Worm (Caenorhabditis elegans) whole organism, L4/young adult: ENCODE measurements around the gene peb-1.

Experiments used
- W03F9.2 ChIP-seq: fragments of 150-350 bp; optimal IDR thresholded peaks from 2 replicates; lab custom pipeline; 2014; ENCODE audit warnings: missing biosample characterization, missing genetic modification characterization
- dao-5 ChIP-seq: sonication (generic microtip); optimal IDR thresholded peaks from 2 replicates; lab custom pipeline; 2016; ENCODE audit warnings: missing genotype, missing genetic modification characterization, moderate library complexity, missing compliant biosample characterization
- him-1 ChIP-seq: sonication (generic microtip); optimal IDR thresholded peaks from 2 replicates; lab custom pipeline; 2016; ENCODE audit warnings: missing genotype, missing genetic modification reagents, missing genetic modification characterization, missing compliant biosample characterization

The peb-1 gene

DNA sequence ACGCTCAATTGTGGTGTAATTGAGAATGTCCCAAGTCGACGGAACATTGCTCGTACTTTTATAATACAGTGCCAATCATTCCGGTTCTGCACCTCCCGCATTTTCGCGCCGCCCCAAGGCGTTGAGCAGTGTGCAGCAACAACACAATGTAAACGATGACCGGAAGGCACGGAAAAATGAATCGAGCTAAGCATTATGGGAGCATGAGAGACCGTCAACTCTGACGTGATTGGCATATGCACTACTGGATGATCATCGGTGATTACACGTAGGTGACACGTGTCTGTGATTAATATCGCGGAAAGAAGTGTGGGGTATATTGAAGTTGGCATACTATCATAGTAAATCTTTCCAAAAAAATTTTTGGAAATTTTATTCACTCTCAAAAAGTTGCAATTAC lies 5.9 kb upstream of the peb-1 start, which contains the start of gene T24C12.4:
TSS of gene T24C12.4 (minus strand) at position 101 of the 400 bp plus-strand sequence.
- TF ChIP-seq him-1 (tag; lab: Kevin White, UChicago) (no peak), dao-5 (no peak), W03F9.2 (tag; lab: Kevin White, UChicago) (no peak)

DNA sequence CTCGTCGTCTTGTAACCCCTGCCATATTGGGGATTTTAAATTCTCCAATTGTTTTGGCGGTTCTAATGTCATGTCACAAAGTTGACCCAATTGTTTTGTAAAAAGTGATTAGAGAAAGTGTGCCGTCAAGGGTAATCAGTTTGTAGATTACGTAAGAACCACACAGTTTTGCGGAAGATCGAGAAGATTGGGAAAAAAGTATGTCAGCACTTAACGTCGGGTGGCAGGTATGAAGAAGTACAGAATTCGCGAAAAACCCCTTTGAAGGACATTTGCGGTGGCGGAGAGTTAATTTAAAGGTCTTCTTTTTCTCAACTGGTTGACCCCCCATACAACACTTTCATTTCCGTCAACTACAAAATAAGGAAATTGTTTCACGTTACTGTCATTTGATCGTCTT lies 2.5 kb upstream of the peb-1 start:
- TF ChIP-seq him-1 (tag; lab: Kevin White, UChicago) (no peak), W03F9.2 (tag; lab: Kevin White, UChicago) (no peak), dao-5 (no peak)

- no peak for TF ChIP-seq dao-5
- no peak for TF ChIP-seq him-1 (tag; lab: Kevin White, UChicago)
- no peak for TF ChIP-seq W03F9.2 (tag; lab: Kevin White, UChicago)
These were observed 687 bp upstream of the peb-1 start for ce11 chrX:2210164-2210563.

ce11 chrX:2212141-2212540 lies 1.3 kb downstream of the peb-1 start:
- TF ChIP-seq dao-5 (no peak), him-1 (tag; lab: Kevin White, UChicago) (no peak), W03F9.2 (tag; lab: Kevin White, UChicago) (no peak)

DNA sequence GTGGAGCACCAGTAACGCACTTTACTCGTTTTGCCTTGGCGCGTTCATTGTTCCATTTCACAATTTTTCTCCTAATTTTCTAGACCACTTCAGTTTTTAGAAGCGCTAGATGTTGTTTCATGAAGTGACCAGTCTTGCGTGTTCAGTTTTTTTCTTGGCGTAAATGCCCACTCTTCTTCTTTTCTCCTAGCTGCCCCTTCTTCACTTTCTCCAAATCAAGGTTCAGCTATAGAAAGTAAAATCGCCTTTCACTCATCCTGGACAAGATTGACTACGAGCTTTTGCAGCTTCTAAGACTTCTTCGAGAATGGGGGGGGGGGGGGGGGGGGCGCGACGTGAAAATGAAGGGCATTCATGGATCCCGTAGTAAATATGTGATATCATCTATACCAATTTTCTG lies 1.9 kb downstream of the peb-1 start:
- no peak for TF ChIP-seq him-1 (tag; lab: Kevin White, UChicago)
- TF ChIP-seq W03F9.2 (tag; lab: Kevin White, UChicago), result no peak
- TF ChIP-seq dao-5, result no peak

- TF ChIP-seq him-1 (tag; lab: Kevin White, UChicago) (no peak), dao-5 (no peak), W03F9.2 (tag; lab: Kevin White, UChicago) (no peak)
These were observed 2.8 kb downstream of the peb-1 start for ce11 chrX:2213400-2214362.

DNA sequence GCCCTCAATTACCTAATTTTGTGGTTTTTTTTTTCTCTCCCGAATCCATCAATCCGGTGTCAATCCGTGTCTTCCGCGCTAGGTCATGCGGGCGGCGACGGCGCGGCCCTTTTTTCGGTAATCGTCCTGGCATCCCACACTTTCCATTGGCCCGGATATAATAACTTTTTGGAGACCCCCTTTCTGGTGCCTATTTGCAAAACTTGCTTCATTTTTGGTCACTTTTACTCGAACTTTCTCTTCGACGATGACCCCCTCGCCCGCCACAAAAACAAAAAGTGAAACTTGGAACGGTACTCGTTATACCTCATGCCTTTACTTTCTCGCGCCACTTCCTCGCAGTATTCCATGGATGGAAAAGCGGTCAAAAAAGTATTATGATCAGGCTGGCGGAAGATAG lies 3.6 kb downstream of the peb-1 start:
- no peak for TF ChIP-seq W03F9.2 (tag; lab: Kevin White, UChicago)
- TF ChIP-seq dao-5, result no peak
- TF ChIP-seq him-1 (tag; lab: Kevin White, UChicago), result no peak

ce11 chrX:2215108-2215507 lies 4.3 kb downstream of the peb-1 start:
- TF ChIP-seq him-1 (tag; lab: Kevin White, UChicago) (no peak), dao-5 (no peak), W03F9.2 (tag; lab: Kevin White, UChicago) (no peak)

DNA sequence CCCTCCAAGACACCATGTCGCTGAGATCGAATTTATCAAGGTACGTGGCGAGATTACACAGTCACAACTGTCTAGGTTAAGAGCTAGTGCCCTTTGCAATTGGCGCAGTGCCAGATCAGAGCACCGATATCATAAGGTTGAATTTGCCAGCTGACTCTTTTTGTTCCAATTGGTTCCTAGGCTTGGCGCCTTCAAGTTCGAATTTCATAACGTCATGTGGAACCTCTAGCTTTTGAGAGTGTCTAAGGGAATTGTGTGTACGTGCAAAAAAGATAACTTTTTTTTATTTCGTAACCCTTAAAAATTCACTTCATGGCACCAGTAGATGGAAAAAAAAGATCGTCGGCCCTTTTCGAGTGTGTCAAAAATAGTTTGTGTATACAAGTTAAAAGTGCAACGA lies 5.4 kb downstream of the peb-1 start:
- TF ChIP-seq dao-5, result no peak
- no peak for TF ChIP-seq him-1 (tag; lab: Kevin White, UChicago)
- TF ChIP-seq W03F9.2 (tag; lab: Kevin White, UChicago), result no peak

DNA sequence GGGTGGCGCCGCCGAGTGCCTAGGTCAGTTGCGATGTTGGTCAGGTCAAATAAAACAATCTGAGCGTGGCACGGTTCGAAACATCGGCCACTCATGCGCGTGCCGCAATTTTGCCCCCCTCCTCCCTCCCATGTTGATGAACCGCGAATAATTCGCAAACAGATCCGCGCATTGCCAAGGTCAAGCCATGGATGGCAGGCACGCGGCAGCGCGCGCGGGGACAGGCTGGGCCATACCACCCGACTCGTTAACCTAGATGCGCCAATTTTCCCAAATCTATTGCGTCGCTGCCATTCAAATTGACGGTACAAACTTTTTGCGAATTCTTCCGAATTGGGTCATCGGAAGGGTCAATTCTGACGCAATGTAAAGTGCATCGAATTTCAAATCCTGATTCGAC lies 5.8 kb downstream of the peb-1 start:
- no peak for TF ChIP-seq W03F9.2 (tag; lab: Kevin White, UChicago)

ce11 chrX:2219006-2219405 lies 8.2 kb downstream of the peb-1 start:
- TF ChIP-seq W03F9.2 (tag; lab: Kevin White, UChicago) (no peak), him-1 (tag; lab: Kevin White, UChicago) (no peak), dao-5 (no peak)

ce11 chrX:2219453-2219852 lies 8.6 kb downstream of the peb-1 start:
- no peak for TF ChIP-seq dao-5
- TF ChIP-seq W03F9.2 (tag; lab: Kevin White, UChicago), result no peak
- no peak for TF ChIP-seq him-1 (tag; lab: Kevin White, UChicago)

- TF ChIP-seq dao-5 (no peak), W03F9.2 (tag; lab: Kevin White, UChicago) (no peak), him-1 (tag; lab: Kevin White, UChicago) (no peak)
These were observed 10.0 kb downstream of the peb-1 start, which contains the start of gene hex-1 for ce11 chrX:2220850-2221249. Gene hex-1 (plus strand): TSS chrX:2221150.

DNA sequence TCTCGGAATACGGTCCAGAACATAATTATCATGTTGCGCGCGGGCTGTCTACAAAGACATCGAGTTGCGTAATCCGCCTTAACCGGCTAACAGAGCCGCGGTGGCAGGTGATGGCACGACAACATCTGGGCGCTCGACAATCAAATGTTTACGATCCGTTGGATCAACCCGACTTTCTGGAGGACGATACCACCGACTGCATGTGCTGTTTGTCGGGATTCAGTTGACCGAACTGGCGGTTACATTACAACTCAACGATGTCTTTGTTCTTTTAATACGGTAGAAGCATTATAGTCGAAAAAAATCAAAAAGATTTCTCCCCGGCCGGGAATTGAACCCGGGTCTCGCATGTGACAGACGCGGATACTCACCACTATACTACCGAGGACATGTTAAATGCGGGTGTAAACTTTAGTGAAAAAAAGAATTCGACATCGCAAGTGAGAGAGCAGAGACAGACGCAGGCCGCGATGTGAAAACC lies 16.1 kb downstream of the peb-1 start:
- no peak for TF ChIP-seq W03F9.2 (tag; lab: Kevin White, UChicago)
- peak; percentile 74 for TF ChIP-seq him-1 (tag; lab: Kevin White, UChicago)
- peak; percentile 53 for TF ChIP-seq dao-5
